Fruit fly (Drosophila melanogaster) whole organism, prepupa: ENCODE data around the gene CG33257.
A peak's percentile ranks its signal among the peaks of the same experiment; 100 is the strongest.

Experiments used
- CG10631 ChIP-seq: fragments of 200-800 bp; sonication (Bioruptor generic); optimal IDR thresholded peaks from 2 replicates; lab custom pipeline; 2016; ENCODE audit warnings: missing biosample characterization, missing genetic modification characterization
- CG10669 ChIP-seq: fragments of 200-800 bp; sonication (Bioruptor generic); optimal IDR thresholded peaks from 3 replicates; lab custom pipeline; 2018; ENCODE audit warnings: missing biosample characterization, mild to moderate bottlenecking, missing genetic modification characterization, moderate library complexity
- CG11294 ChIP-seq: fragments of 200-800 bp; sonication (Bioruptor generic); IDR thresholded peaks from 2 replicates; pipeline ENCODE4 v1.3.6; 2022; ENCODE audit warnings: missing biosample characterization, missing genetic modification characterization
- CG11762 ChIP-seq: fragments of 200-800 bp; sonication (Bioruptor generic); optimal IDR thresholded peaks from 3 replicates; lab custom pipeline; 2016; ENCODE audit warnings: missing biosample characterization, missing genetic modification characterization; ENCODE audit not compliant: insufficient read depth
- CG11902 ChIP-seq: fragments of 200-800 bp; sonication (Bioruptor generic); optimal IDR thresholded peaks from 3 replicates; lab custom pipeline; 2016; ENCODE audit warnings: missing biosample characterization, missing genetic modification characterization
- CG15336 ChIP-seq: fragments of 200-800 bp; sonication (Bioruptor generic); IDR thresholded peaks from 2 replicates; pipeline ENCODE4 v1.3.6; 2022; ENCODE audit warnings: missing biosample characterization, missing genetic modification characterization
- CG1621 ChIP-seq: fragments of 200-800 bp; sonication (Bioruptor generic); optimal IDR thresholded peaks from 3 replicates; lab custom pipeline; 2018; ENCODE audit warnings: missing biosample characterization, mild to moderate bottlenecking, missing genetic modification characterization
- CG3032 ChIP-seq: fragments of 200-800 bp; optimal IDR thresholded peaks from 2 replicates; lab custom pipeline; 2019; ENCODE audit warnings: missing biosample characterization, mild to moderate bottlenecking, missing genetic modification characterization, moderate library complexity
- CG32006 ChIP-seq: fragments of 200-800 bp; sonication (Bioruptor generic); optimal IDR thresholded peaks from 3 replicates; lab custom pipeline; 2017; ENCODE audit warnings: missing biosample characterization, mild to moderate bottlenecking, missing genetic modification characterization
- CG4318 ChIP-seq: fragments of 200-800 bp; sonication (Bioruptor generic); optimal IDR thresholded peaks from 3 replicates; lab custom pipeline; 2017; ENCODE audit warnings: missing biosample characterization, mild to moderate bottlenecking, missing genetic modification characterization
- CG6163 ChIP-seq: fragments of 200-800 bp; sonication (Bioruptor generic); IDR thresholded peaks from 3 replicates; pipeline ENCODE4 v1.3.6; 2022; ENCODE audit warnings: missing biosample characterization, missing genetic modification characterization
- CG6276 ChIP-seq: fragments of 200-800 bp; sonication (Bioruptor generic); optimal IDR thresholded peaks from 2 replicates; lab custom pipeline; 2017; ENCODE audit warnings: missing biosample characterization, mild to moderate bottlenecking, missing genetic modification characterization
- CG6792 ChIP-seq: fragments of 200-800 bp; sonication (Bioruptor generic); optimal IDR thresholded peaks from 3 replicates; lab custom pipeline; 2016; ENCODE audit warnings: missing biosample characterization, missing genetic modification characterization
- CG6808 ChIP-seq: fragments of 200-800 bp; sonication (Bioruptor generic); optimal IDR thresholded peaks from 3 replicates; lab custom pipeline; 2017; ENCODE audit warnings: missing biosample characterization, missing genetic modification characterization, mild to moderate bottlenecking, moderate library complexity, missing genetic modification reagents
- CG6854 ChIP-seq: fragments of 200-800 bp; sonication (Bioruptor generic); optimal IDR thresholded peaks from 2 replicates; lab custom pipeline; 2017; ENCODE audit warnings: missing biosample characterization, mild to moderate bottlenecking, missing genetic modification characterization
- CG7368 ChIP-seq: fragments of 200-800 bp; sonication (Bioruptor generic); optimal IDR thresholded peaks from 3 replicates; lab custom pipeline; 2016; ENCODE audit warnings: missing biosample characterization, missing genetic modification characterization
- CG8119 ChIP-seq: fragments of 200-800 bp; sonication (Bioruptor generic); IDR thresholded peaks from 3 replicates; pipeline ENCODE4 v1.3.6; 2022; ENCODE audit warnings: missing biosample characterization, missing genetic modification characterization
- CG8319 ChIP-seq: fragments of 200-800 bp; sonication (Bioruptor generic); optimal IDR thresholded peaks from 3 replicates; lab custom pipeline; 2016; ENCODE audit warnings: missing biosample characterization, missing genetic modification characterization
- CG8632 ChIP-seq: fragments of 200-800 bp; sonication (Bioruptor generic); optimal IDR thresholded peaks from 3 replicates; lab custom pipeline; 2016; ENCODE audit warnings: missing biosample characterization, missing genetic modification characterization
- CG9139 ChIP-seq: fragments of 200-800 bp; sonication (Bioruptor generic); optimal IDR thresholded peaks from 3 replicates; lab custom pipeline; 2017; ENCODE audit warnings: missing biosample characterization, mild to moderate bottlenecking, missing genetic modification characterization
- Eip75B ChIP-seq: fragments of 200-800 bp; sonication (Bioruptor generic); optimal IDR thresholded peaks from 3 replicates; lab custom pipeline; 2016; ENCODE audit warnings: missing biosample characterization, missing genetic modification characterization
- Eip78C ChIP-seq: fragments of 200-800 bp; sonication (Bioruptor generic); peaks from one replicate; lab custom pipeline; 2016; ENCODE audit warnings: missing biosample characterization, missing genetic modification characterization
- Ets21C ChIP-seq: fragments of 200-800 bp; sonication (Bioruptor generic); optimal IDR thresholded peaks from 3 replicates; lab custom pipeline; 2016; ENCODE audit warnings: missing biosample characterization, missing genetic modification characterization
- Ets96B ChIP-seq: fragments of 200-800 bp; optimal IDR thresholded peaks from 2 replicates; lab custom pipeline; 2019; ENCODE audit warnings: missing biosample characterization, mild to moderate bottlenecking, missing genetic modification characterization, moderate library complexity
- Hr39 ChIP-seq: fragments of 200-800 bp; sonication (Bioruptor generic); optimal IDR thresholded peaks from 2 replicates; lab custom pipeline; 2016; ENCODE audit warnings: missing biosample characterization, missing genetic modification characterization
- Lpt ChIP-seq: fragments of 200-800 bp; sonication (Bioruptor generic); optimal IDR thresholded peaks from 3 replicates; lab custom pipeline; 2016; ENCODE audit warnings: missing biosample characterization, missing genetic modification characterization
- Met ChIP-seq: fragments of 200-800 bp; sonication (Bioruptor generic); optimal IDR thresholded peaks from 3 replicates; lab custom pipeline; 2016; ENCODE audit warnings: missing biosample characterization, missing genetic modification characterization
- OdsH ChIP-seq: fragments of 200-800 bp; sonication (Bioruptor generic); optimal IDR thresholded peaks from 3 replicates; lab custom pipeline; 2016; ENCODE audit warnings: missing biosample characterization, missing genetic modification characterization
- Sox102F ChIP-seq: fragments of 200-800 bp; sonication (Bioruptor generic); optimal IDR thresholded peaks from 2 replicates; lab custom pipeline; 2016; ENCODE audit warnings: missing biosample characterization, mild to moderate bottlenecking, missing genetic modification characterization
- Sox14 ChIP-seq: fragments of 200-800 bp; sonication (Bioruptor generic); optimal IDR thresholded peaks from 3 replicates; lab custom pipeline; 2016; ENCODE audit warnings: missing biosample characterization, missing genetic modification characterization
- Sox15 ChIP-seq: fragments of 200-800 bp; sonication (Bioruptor generic); optimal IDR thresholded peaks from 3 replicates; lab custom pipeline; 2016; ENCODE audit warnings: missing biosample characterization, missing genetic modification characterization
- achi ChIP-seq: fragments of 200-800 bp; sonication (Bioruptor generic); optimal IDR thresholded peaks from 3 replicates; lab custom pipeline; 2016; ENCODE audit warnings: missing biosample characterization, missing genetic modification characterization
- acj6 ChIP-seq: fragments of 200-800 bp; sonication (Bioruptor generic); optimal IDR thresholded peaks from 3 replicates; lab custom pipeline; 2016; ENCODE audit warnings: missing biosample characterization, missing genetic modification characterization
- dac ChIP-seq: fragments of 200-800 bp; sonication (Bioruptor generic); optimal IDR thresholded peaks from 2 replicates; lab custom pipeline; 2017; ENCODE audit warnings: missing biosample characterization, mild to moderate bottlenecking, missing genetic modification characterization
- eg ChIP-seq: fragments of 200-800 bp; sonication (Bioruptor generic); IDR thresholded peaks from 3 replicates; pipeline ENCODE4 v1.3.6; 2022; ENCODE audit warnings: missing biosample characterization, missing genetic modification characterization
- esn ChIP-seq: fragments of 200-800 bp; sonication (Bioruptor generic); optimal IDR thresholded peaks from 2 replicates; lab custom pipeline; 2016; ENCODE audit warnings: missing biosample characterization, mild to moderate bottlenecking, missing genetic modification characterization, moderate library complexity
- fd59A ChIP-seq: fragments of 200-800 bp; sonication (Bioruptor generic); optimal IDR thresholded peaks from 2 replicates; lab custom pipeline; 2017; ENCODE audit warnings: missing biosample characterization, mild to moderate bottlenecking, missing genetic modification characterization, missing genetic modification reagents
- fd85E ChIP-seq: fragments of 200-800 bp; sonication (Bioruptor generic); optimal IDR thresholded peaks from 3 replicates; lab custom pipeline; 2016; ENCODE audit warnings: missing biosample characterization, missing genetic modification characterization
- pdm3 ChIP-seq: fragments of 200-800 bp; sonication (Bioruptor generic); optimal IDR thresholded peaks from 3 replicates; lab custom pipeline; 2016; ENCODE audit warnings: missing biosample characterization, missing genetic modification characterization
- salr ChIP-seq, 2 experiments: fragments of 200-800 bp; sonication (Bioruptor generic); optimal IDR thresholded peaks; 3 replicates each; lab custom pipeline; 2016 to 2018; ENCODE audit warnings: missing biosample characterization in 2 of 2, missing genetic modification characterization in 2 of 2, mild to moderate bottlenecking in 1 of 2
- spab ChIP-seq: fragments of 200-800 bp; sonication (Bioruptor generic); optimal IDR thresholded peaks from 2 replicates; lab custom pipeline; 2017; ENCODE audit warnings: missing biosample characterization, mild to moderate bottlenecking, missing genetic modification characterization, missing genetic modification reagents
- ss ChIP-seq, 2 experiments: fragments of 200-800 bp; sonication (Bioruptor generic); optimal IDR thresholded peaks; 2 replicates in 1 of 2; 3 replicates in 1 of 2; lab custom pipeline; 2017 to 2018; ENCODE audit warnings: mild to moderate bottlenecking in 2 of 2, missing biosample characterization in 2 of 2, missing genetic modification characterization in 2 of 2, moderate library complexity in 1 of 2
- svp ChIP-seq: fragments of 200-800 bp; sonication (Bioruptor generic); peaks from one replicate; lab custom pipeline; 2016; ENCODE audit warnings: missing biosample characterization, missing genetic modification characterization
- topi ChIP-seq: fragments of 200-800 bp; sonication (Bioruptor generic); optimal IDR thresholded peaks from 3 replicates; lab custom pipeline; 2016; ENCODE audit warnings: missing biosample characterization, missing genetic modification characterization

Gene CG33257

dm6 chr3L:16326657-16327056 is 19.5 kb upstream of the CG33257 start, which contains the start of the genes CG13040 and CG13039:
CG13040 (minus strand) TSS chr3L:16326757.
CG13039 (minus strand) TSS chr3L:16326762.
- TF ChIP-seq CG8319: no peak
- TF ChIP-seq, all 60 proteins: peak for 0

- TF ChIP-seq Eip78C (GFP tag; lab: Kevin White, UChicago) (no peak), achi (GFP tag; lab: Kevin White, UChicago) (no peak), eg (GFP tag; lab: Robert Waterston, UW) (peak; percentile 48), topi (no peak), CG8632 (no peak), svp (peak; percentile 16), CG8319 (no peak), Sox14 (GFP tag; lab: Kevin White, UChicago) (no peak), CG4318 (no peak), CG10631 (no peak), CG9139 (GFP tag; lab: Kevin White, UChicago) (no peak), fd59A (GFP tag; lab: Kevin White, UChicago) (no peak), CG11762 (GFP tag; lab: Kevin White, UChicago) (no peak), ss (GFP tag; optimal IDR thresholded peaks at IDR 0.05; lab: Kevin White, UChicago) (peak in 1 of 2 experiments; percentile 15), OdsH (GFP tag; lab: Kevin White, UChicago) (no peak), CG6163 (GFP tag; lab: Robert Waterston, UW) (0 out of 3 replicates have a peak, but pooled peaks have one; percentile 27)
Measured at dm6 chr3L:16327776-16328175, 18.3 kb upstream of the CG33257 start, which contains the start of gene CG13038. CG13038 (minus strand) TSS chr3L:16327893.

- TF ChIP-seq CG10669 (GFP tag; lab: Kevin White, UChicago) (peak; percentile 62), Ets96B (tag; lab: Kevin White, UChicago) (peak; percentile 71), CG11294 (GFP tag; lab: Robert Waterston, UW) (peak; percentile 48; the same call in 1 of the 2 replicates), dac (GFP tag; lab: Kevin White, UChicago) (peak; percentile 35), CG6854 (GFP tag; lab: Kevin White, UChicago) (no peak), CG8632 (peak; percentile 4), CG3032 (peak; percentile 32), esn (GFP tag; lab: Kevin White, UChicago) (no peak), CG11902 (GFP tag; lab: Kevin White, UChicago) (no peak), Met (GFP tag; lab: Kevin White, UChicago) (peak; percentile 9), fd85E (GFP tag; lab: Kevin White, UChicago) (no peak), acj6 (peak; percentile 50), Sox102F (GFP tag; lab: Kevin White, UChicago) (no peak), achi (GFP tag; lab: Kevin White, UChicago) (peak; percentile 61), CG8319 (no peak), CG9139 (GFP tag; lab: Kevin White, UChicago) (no peak), CG6792 (GFP tag; lab: Kevin White, UChicago) (peak; percentile 21), Hr39 (GFP tag; lab: Kevin White, UChicago) (no peak), CG6276 (GFP tag; lab: Kevin White, UChicago) (peak; percentile 79), Lpt (GFP tag; lab: Kevin White, UChicago) (peak; percentile 65), Eip75B (GFP tag; lab: Kevin White, UChicago) (no peak), fd59A (GFP tag; lab: Kevin White, UChicago) (peak; percentile 61), spab (no peak), salr (GFP tag; optimal IDR thresholded peaks at IDR 0.05; lab: Kevin White, UChicago) (peak; percentile 42 to 64), CG6163 (GFP tag; lab: Robert Waterston, UW) (0 out of 3 replicates have a peak, but pooled peaks have one; percentile 42), svp (no peak), Ets21C (GFP tag; lab: Kevin White, UChicago) (no peak), pdm3 (GFP tag; lab: Kevin White, UChicago) (peak; percentile 73), CG4318 (peak; percentile 78), CG8119 (GFP tag; lab: Robert Waterston, UW) (peak; percentile 89), CG10631 (peak; percentile 37), CG32006 (peak; percentile 85), OdsH (GFP tag; lab: Kevin White, UChicago) (peak; percentile 55), CG1621 (tag; lab: Kevin White, UChicago) (peak; percentile 15), Sox15 (GFP tag; lab: Kevin White, UChicago) (no peak), CG7368 (GFP tag; lab: Kevin White, UChicago) (no peak), Eip78C (GFP tag; lab: Kevin White, UChicago) (peak; percentile 70), CG15336 (GFP tag; lab: Robert Waterston, UW) (peak; percentile 93), eg (GFP tag; lab: Robert Waterston, UW) (peak; percentile 23; the same call in 1 of the 3 replicates), CG6808 (peak; percentile 40)
Measured at dm6 chr3L:16328207-16328891, 17.8 kb upstream of the CG33257 start, which contains the start of gene CG13058. CG13058 (plus strand) TSS chr3L:16328841.
